Worm (Caenorhabditis elegans) whole organism, late embryonic: ENCODE data around the gene Y42A5A.3.

ENCODE experiments used
- C08G9.2 ChIP-seq: sonication (generic microtip); optimal IDR thresholded peaks from 2 replicates; lab custom pipeline; 2016; ENCODE audit warnings: mild to moderate bottlenecking, missing genetic modification characterization, moderate library complexity, missing compliant biosample characterization
- C38D4.7 ChIP-seq: fragments of 200-800 bp; sonication (Bioruptor generic); optimal IDR thresholded peaks from 2 replicates; lab custom pipeline; 2018; ENCODE audit warnings: mild to moderate bottlenecking, missing genetic modification characterization, moderate library complexity, missing compliant biosample characterization
- F13H6.1 ChIP-seq: sonication (generic microtip); optimal IDR thresholded peaks from 2 replicates; lab custom pipeline; 2016; ENCODE audit warnings: missing genetic modification characterization, missing compliant biosample characterization
- K02D7.2 ChIP-seq: sonication (generic microtip); optimal IDR thresholded peaks from 2 replicates; lab custom pipeline; 2017; ENCODE audit warnings: mild to moderate bottlenecking, missing genetic modification characterization, missing compliant biosample characterization
- K09A11.1 ChIP-seq: sonication (generic microtip); optimal IDR thresholded peaks from 2 replicates; lab custom pipeline; 2017; ENCODE audit warnings: antibody characterized with exemption, mild to moderate bottlenecking, missing genetic modification characterization, missing compliant biosample characterization; ENCODE audit not compliant: insufficient read depth
- T23F11.4 ChIP-seq: fragments of 200-800 bp; sonication (Bioruptor generic); optimal IDR thresholded peaks from 2 replicates; lab custom pipeline; 2018; ENCODE audit warnings: mild to moderate bottlenecking, missing genetic modification characterization, missing compliant biosample characterization
- Y22D7AL.16 ChIP-seq: sonication (generic microtip); optimal IDR thresholded peaks from 2 replicates; lab custom pipeline; 2016; ENCODE audit warnings: missing genetic modification characterization, missing compliant biosample characterization
- ahr-1 ChIP-seq: sonication (generic microtip); optimal IDR thresholded peaks from 2 replicates; lab custom pipeline; 2016; ENCODE audit warnings: missing genetic modification characterization, missing compliant biosample characterization
- ama-1 ChIP-seq: fragments of 150-350 bp; optimal IDR thresholded peaks from 2 replicates; lab custom pipeline; 2014
- ceh-18 ChIP-seq: sonication (generic microtip); optimal IDR thresholded peaks from 2 replicates; lab custom pipeline; 2016; ENCODE audit warnings: missing genetic modification characterization, missing compliant biosample characterization
- ceh-22 ChIP-seq: sonication (generic microtip); optimal IDR thresholded peaks from 2 replicates; lab custom pipeline; 2017; ENCODE audit warnings: missing biosample characterization, missing genetic modification characterization
- ceh-24 ChIP-seq: sonication (generic microtip); optimal IDR thresholded peaks from 2 replicates; lab custom pipeline; 2016; ENCODE audit warnings: mild to moderate bottlenecking, missing genetic modification characterization, missing compliant biosample characterization
- ceh-30 ChIP-seq: fragments of 150-350 bp; optimal IDR thresholded peaks from 2 replicates; lab custom pipeline; 2014; ENCODE audit warnings: missing biosample characterization, missing genetic modification characterization
- ceh-31 ChIP-seq: sonication (generic microtip); optimal IDR thresholded peaks from 2 replicates; lab custom pipeline; 2016; ENCODE audit warnings: missing genetic modification characterization, missing compliant biosample characterization
- ceh-34 ChIP-seq: sonication (generic microtip); optimal IDR thresholded peaks from 2 replicates; lab custom pipeline; 2016; ENCODE audit warnings: mild to moderate bottlenecking, missing genetic modification characterization, missing compliant biosample characterization
- ceh-45 ChIP-seq: fragments of 200-800 bp; sonication (Bioruptor generic); IDR thresholded peaks from 2 replicates; pipeline ENCODE4 v1.3.6; 2022; ENCODE audit warnings: missing genetic modification reagents, missing genetic modification characterization, missing compliant biosample characterization
- ceh-48 ChIP-seq: sonication (generic microtip); optimal IDR thresholded peaks from 2 replicates; lab custom pipeline; 2016; ENCODE audit warnings: missing genetic modification characterization, inconsistent platforms, missing compliant biosample characterization
- ceh-9 ChIP-seq: sonication (generic microtip); optimal IDR thresholded peaks from 2 replicates; lab custom pipeline; 2016; ENCODE audit warnings: mild to moderate bottlenecking, missing genetic modification characterization, inconsistent platforms, missing compliant biosample characterization
- che-1 ChIP-seq: sonication (generic microtip); optimal IDR thresholded peaks from 2 replicates; lab custom pipeline; 2016; ENCODE audit warnings: mild to moderate bottlenecking, missing genetic modification characterization, missing compliant biosample characterization
- dmd-4 ChIP-seq: sonication (generic microtip); optimal IDR thresholded peaks from 2 replicates; lab custom pipeline; 2016; ENCODE audit warnings: borderline replicate concordance, missing genetic modification characterization, missing compliant biosample characterization
- dve-1 ChIP-seq: sonication (generic microtip); optimal IDR thresholded peaks from 2 replicates; lab custom pipeline; 2017; ENCODE audit warnings: antibody characterized with exemption, mild to moderate bottlenecking, missing genetic modification characterization, missing compliant biosample characterization
- elt-2 ChIP-seq: sonication (generic microtip); optimal IDR thresholded peaks from 2 replicates; lab custom pipeline; 2016; ENCODE audit warnings: missing genetic modification reagents, missing genetic modification characterization, missing compliant biosample characterization
- elt-4 ChIP-seq: sonication (generic microtip); optimal IDR thresholded peaks from 2 replicates; lab custom pipeline; 2016; ENCODE audit warnings: missing genetic modification characterization, missing compliant biosample characterization
- ets-4 ChIP-seq: sonication (generic microtip); optimal IDR thresholded peaks from 2 replicates; lab custom pipeline; 2016; ENCODE audit warnings: missing genetic modification characterization, missing compliant biosample characterization
- eyg-1 ChIP-seq: sonication (generic microtip); optimal IDR thresholded peaks from 2 replicates; lab custom pipeline; 2016; ENCODE audit warnings: missing genotype, missing genetic modification characterization, missing compliant biosample characterization
- fax-1 ChIP-seq: sonication (generic microtip); optimal IDR thresholded peaks from 2 replicates; lab custom pipeline; 2016; ENCODE audit warnings: missing genotype, missing genetic modification characterization, missing compliant biosample characterization
- fkh-10 ChIP-seq: fragments of 150-350 bp; optimal IDR thresholded peaks from 2 replicates; lab custom pipeline; 2014; ENCODE audit warnings: missing biosample characterization, missing genetic modification reagents, missing genetic modification characterization
- gmeb-2 ChIP-seq: sonication (generic microtip); optimal IDR thresholded peaks from 2 replicates; lab custom pipeline; 2016; ENCODE audit warnings: missing genetic modification characterization, inconsistent platforms, missing compliant biosample characterization
- hlh-15 ChIP-seq: sonication (generic microtip); optimal IDR thresholded peaks from 2 replicates; lab custom pipeline; 2016; ENCODE audit warnings: missing genetic modification characterization, missing compliant biosample characterization
- hlh-6 ChIP-seq: sonication (generic microtip); optimal IDR thresholded peaks from 2 replicates; lab custom pipeline; 2016; ENCODE audit warnings: missing genotype, missing genetic modification characterization, missing compliant biosample characterization
- hlh-8 ChIP-seq: sonication (generic microtip); optimal IDR thresholded peaks from 2 replicates; lab custom pipeline; 2016; ENCODE audit warnings: missing genotype, missing genetic modification characterization, missing compliant biosample characterization
- lin-11 ChIP-seq: fragments of 200-800 bp; sonication (Bioruptor generic); optimal IDR thresholded peaks from 2 replicates; lab custom pipeline; 2018; ENCODE audit warnings: mild to moderate bottlenecking, missing genetic modification characterization, missing compliant biosample characterization
- madf-2 ChIP-seq: sonication (generic microtip); optimal IDR thresholded peaks from 2 replicates; lab custom pipeline; 2017; ENCODE audit warnings: missing genetic modification characterization, missing compliant biosample characterization
- nfya-1 ChIP-seq: sonication (generic microtip); optimal IDR thresholded peaks from 2 replicates; lab custom pipeline; 2017; ENCODE audit warnings: missing genetic modification characterization, mild to moderate bottlenecking, missing compliant biosample characterization, antibody characterized with exemption, moderate library complexity
- nhr-11 ChIP-seq: fragments of 150-350 bp; optimal IDR thresholded peaks from 2 replicates; lab custom pipeline; 2014; ENCODE audit warnings: missing biosample characterization, missing genetic modification characterization
- npax-4 ChIP-seq: sonication (generic microtip); optimal IDR thresholded peaks from 2 replicates; lab custom pipeline; 2016; ENCODE audit warnings: missing genetic modification characterization, missing compliant biosample characterization
- pag-3 ChIP-seq: sonication (generic microtip); optimal IDR thresholded peaks from 2 replicates; lab custom pipeline; 2016; ENCODE audit warnings: missing compliant biosample characterization, missing genetic modification characterization, borderline replicate concordance
- pax-1 ChIP-seq: fragments of 150-350 bp; optimal IDR thresholded peaks from 2 replicates; lab custom pipeline; 2014; ENCODE audit warnings: missing biosample characterization, missing genetic modification characterization
- pha-2 ChIP-seq: sonication (generic microtip); optimal IDR thresholded peaks from 2 replicates; lab custom pipeline; 2017; ENCODE audit warnings: mild to moderate bottlenecking, missing genetic modification characterization, missing compliant biosample characterization
- pha-4 ChIP-seq: fragments of 150-350 bp; optimal IDR thresholded peaks from 2 replicates; lab custom pipeline; 2018; ENCODE audit warnings: missing biosample characterization, missing genetic modification reagents, missing genetic modification characterization
- pqm-1 ChIP-seq: sonication (generic microtip); optimal IDR thresholded peaks from 2 replicates; lab custom pipeline; 2016; ENCODE audit warnings: missing genetic modification characterization, missing compliant biosample characterization
- ref-2 ChIP-seq: sonication (generic microtip); optimal IDR thresholded peaks from 2 replicates; lab custom pipeline; 2016; ENCODE audit warnings: missing genetic modification characterization, missing compliant biosample characterization
- sdc-2 ChIP-seq: sonication (generic microtip); optimal IDR thresholded peaks from 2 replicates; lab custom pipeline; 2016; ENCODE audit warnings: missing genotype, missing genetic modification characterization, missing compliant biosample characterization
- sox-2 ChIP-seq: fragments of 200-800 bp; sonication (Bioruptor generic); IDR thresholded peaks from 2 replicates; pipeline ENCODE4 v1.3.6; 2022; ENCODE audit warnings: missing genetic modification reagents, missing genetic modification characterization, missing compliant biosample characterization
- tbx-2 ChIP-seq: sonication (generic microtip); optimal IDR thresholded peaks from 2 replicates; lab custom pipeline; 2016; ENCODE audit warnings: missing genetic modification characterization, missing compliant biosample characterization
- tbx-7 ChIP-seq: sonication (generic microtip); optimal IDR thresholded peaks from 2 replicates; lab custom pipeline; 2016; ENCODE audit warnings: missing genotype, missing genetic modification characterization, missing compliant biosample characterization
- unc-42 ChIP-seq: sonication (generic microtip); optimal IDR thresholded peaks from 2 replicates; lab custom pipeline; 2016; ENCODE audit warnings: missing genotype, missing genetic modification characterization, missing compliant biosample characterization
- unc-86 ChIP-seq: sonication (generic microtip); optimal IDR thresholded peaks from 2 replicates; lab custom pipeline; 2016; ENCODE audit warnings: missing genetic modification characterization, missing compliant biosample characterization
- zip-5 ChIP-seq: sonication (generic microtip); optimal IDR thresholded peaks from 2 replicates; lab custom pipeline; 2016; ENCODE audit warnings: missing genetic modification characterization, missing compliant biosample characterization
- ztf-16 ChIP-seq: sonication (generic microtip); optimal IDR thresholded peaks from 2 replicates; lab custom pipeline; 2017; ENCODE audit warnings: missing genetic modification characterization, missing compliant biosample characterization

Gene Y42A5A.3

ce11 chrV:11076028-11076402, 19.8 kb downstream of the Y42A5A.3 start:
- TF ChIP-seq npax-4 (tag; lab: Kevin White, UChicago), result no peak
- TF ChIP-seq pag-3 (tag; lab: Kevin White, UChicago), result no peak
- TF ChIP-seq ceh-22 (tag; lab: Kevin White, UChicago), result no peak
- no peak for TF ChIP-seq ceh-30 (tag; lab: Kevin White, UChicago)
- no peak for TF ChIP-seq fkh-10 (GFP tag; lab: Kevin White, UChicago)
- TF ChIP-seq nhr-11, result no peak

- peak; percentile 23 for TF ChIP-seq nfya-1 (tag; lab: Kevin White, UChicago)
- peak; percentile 54 for TF ChIP-seq elt-4 (tag; lab: Kevin White, UChicago)
- no peak for TF ChIP-seq madf-2 (tag; lab: Kevin White, UChicago)
- no peak for TF ChIP-seq K02D7.2 (tag; lab: Kevin White, UChicago)
- no peak for TF ChIP-seq pax-1
- no peak for TF ChIP-seq Y22D7AL.16
- TF ChIP-seq ceh-18, result peak; percentile 13
- TF ChIP-seq nhr-11, result no peak
- TF ChIP-seq tbx-7, result no peak
- no peak for TF ChIP-seq zip-5 (tag; lab: Kevin White, UChicago)
- no peak for TF ChIP-seq pha-4 (tag; lab: Kevin White, UChicago)
- peak; percentile 26 for TF ChIP-seq sdc-2
- no peak for TF ChIP-seq T23F11.4 (GFP tag; lab: Kevin White, UChicago)
- no peak for TF ChIP-seq ahr-1 (tag; lab: Kevin White, UChicago)
- no peak for TF ChIP-seq gmeb-2
- TF ChIP-seq F13H6.1 (tag; lab: Kevin White, UChicago), result no peak
- TF ChIP-seq pag-3 (tag; lab: Kevin White, UChicago), result no peak
- no peak for TF ChIP-seq lin-11 (tag; lab: Kevin White, UChicago)
- TF ChIP-seq tbx-2 (tag; lab: Kevin White, UChicago), result no peak
- no peak for TF ChIP-seq hlh-15 (tag; lab: Kevin White, UChicago)
- TF ChIP-seq ets-4 (tag; lab: Kevin White, UChicago), result no peak
- TF ChIP-seq C08G9.2 (tag; lab: Kevin White, UChicago), result no peak
- TF ChIP-seq C38D4.7 (GFP tag; lab: Kevin White, UChicago), result no peak
- TF ChIP-seq eyg-1, result no peak
- peak; percentile 31 for TF ChIP-seq ceh-31 (tag; lab: Kevin White, UChicago)
- TF ChIP-seq ceh-22 (tag; lab: Kevin White, UChicago), result no peak
- TF ChIP-seq ceh-9 (tag; lab: Kevin White, UChicago), result no peak
- peak; percentile 32 for TF ChIP-seq hlh-6 (tag; lab: Kevin White, UChicago)
- TF ChIP-seq dve-1 (tag; lab: Kevin White, UChicago), result no peak
- peak; percentile 25 for TF ChIP-seq unc-42 (tag; lab: Kevin White, UChicago)
- no peak for TF ChIP-seq ceh-24 (tag; lab: Kevin White, UChicago)
- no peak for TF ChIP-seq ceh-30 (tag; lab: Kevin White, UChicago)
- no peak for TF ChIP-seq fkh-10 (GFP tag; lab: Kevin White, UChicago)
- TF ChIP-seq fax-1 (tag; lab: Kevin White, UChicago), result no peak
- no peak for TF ChIP-seq ama-1 (lab: Kevin White, UChicago)
- TF ChIP-seq sox-2 (GFP tag; lab: Robert Waterston, UW), result no peak
- no peak for TF ChIP-seq K09A11.1 (tag; lab: Kevin White, UChicago)
- no peak for TF ChIP-seq ceh-34 (tag; lab: Kevin White, UChicago)
- TF ChIP-seq ceh-48 (tag; lab: Kevin White, UChicago), result no peak
- TF ChIP-seq dmd-4 (tag; lab: Kevin White, UChicago), result no peak
- TF ChIP-seq che-1, result no peak
- no peak for TF ChIP-seq elt-2 (tag; lab: Kevin White, UChicago)
- TF ChIP-seq npax-4 (tag; lab: Kevin White, UChicago), result no peak
- peak; percentile 14 for TF ChIP-seq ref-2 (tag; lab: Kevin White, UChicago)
- TF ChIP-seq unc-86 (tag; lab: Kevin White, UChicago), result no peak
- no peak for TF ChIP-seq ztf-16 (tag; lab: Kevin White, UChicago)
- TF ChIP-seq ceh-45 (GFP tag; lab: Robert Waterston, UW), result no peak
- TF ChIP-seq pha-2 (tag; lab: Kevin White, UChicago), result no peak
- no peak for TF ChIP-seq hlh-8 (tag; lab: Kevin White, UChicago)
- TF ChIP-seq pqm-1 (tag; lab: Kevin White, UChicago), result no peak
These were observed 20.4 kb downstream of the Y42A5A.3 start for ce11 chrV:11075209-11076027.
